Worm (Caenorhabditis elegans) whole organism, late embryonic: ENCODE measurements around the gene srh-245.

Experiments
- Y22D7AL.16 ChIP-seq: sonication (generic microtip); optimal IDR thresholded peaks from 2 replicates; lab custom pipeline; 2016; ENCODE audit warnings: missing genetic modification characterization, missing compliant biosample characterization
- eyg-1 ChIP-seq: sonication (generic microtip); optimal IDR thresholded peaks from 2 replicates; lab custom pipeline; 2016; ENCODE audit warnings: missing genotype, missing genetic modification characterization, missing compliant biosample characterization
- lim-6 ChIP-seq: sonication (generic microtip); optimal IDR thresholded peaks from 2 replicates; lab custom pipeline; 2016; ENCODE audit warnings: missing genetic modification characterization, missing compliant biosample characterization
- nhr-11 ChIP-seq: fragments of 150-350 bp; optimal IDR thresholded peaks from 2 replicates; lab custom pipeline; 2014; ENCODE audit warnings: missing biosample characterization, missing genetic modification characterization
- pqm-1 ChIP-seq: sonication (generic microtip); optimal IDR thresholded peaks from 2 replicates; lab custom pipeline; 2016; ENCODE audit warnings: missing genetic modification characterization, missing compliant biosample characterization
- sox-4 ChIP-seq: sonication (generic microtip); optimal IDR thresholded peaks from 2 replicates; lab custom pipeline; 2017; ENCODE audit warnings: mild to moderate bottlenecking, missing genetic modification characterization, inconsistent platforms, missing compliant biosample characterization
- syd-9 ChIP-seq: sonication (generic microtip); optimal IDR thresholded peaks from 2 replicates; lab custom pipeline; 2016; ENCODE audit warnings: mild to moderate bottlenecking, missing genetic modification characterization, moderate library complexity, missing compliant biosample characterization
- unc-3 ChIP-seq, 2 experiments: fragments of 200-800 bp in 1 of 2; sonication (Bioruptor generic) in 1 of 2; sonication (generic microtip) in 1 of 2; conservative IDR thresholded peaks in 1 of 2; optimal IDR thresholded peaks in 1 of 2; 2 replicates each; pipeline versions ENCODE4 v1.3.6 to Lab custom; 2016 to 2022; ENCODE audit warnings: missing compliant biosample characterization in 2 of 2, missing genetic modification characterization in 2 of 2, missing genetic modification reagents in 1 of 2

DNA sequence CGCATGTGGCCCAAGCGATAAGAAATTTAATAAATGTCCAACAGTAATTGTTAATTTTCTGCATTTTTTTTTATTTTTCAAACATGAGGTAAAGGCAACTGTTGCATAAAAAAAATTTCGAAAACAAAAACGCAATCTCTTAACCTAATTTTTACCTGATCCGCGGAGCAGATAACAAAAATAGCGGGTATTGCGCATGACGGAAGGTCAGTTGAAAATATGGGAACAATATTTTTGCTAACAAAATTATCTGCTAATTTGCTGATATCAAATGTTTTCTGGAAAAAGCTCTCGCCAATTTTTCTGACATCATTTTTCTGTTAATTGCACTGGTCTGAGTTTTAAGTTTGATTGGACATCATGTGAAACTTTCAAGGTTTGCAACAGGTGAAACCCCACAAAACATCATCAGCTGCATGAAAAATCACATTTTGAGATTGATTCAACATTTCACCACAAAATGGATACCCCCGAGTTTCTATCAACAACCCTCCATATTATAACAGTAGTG lies 8.7 kb upstream of the srh-245 start, which contains the start of the genes F31F4.11 and srh-266:
- no peak for TF ChIP-seq nhr-11 (tag; lab: Kevin White, UChicago)
- TF ChIP-seq lim-6 (tag; lab: Kevin White, UChicago), result no peak
- TF ChIP-seq syd-9 (tag; lab: Kevin White, UChicago), result no peak
- no peak for TF ChIP-seq Y22D7AL.16 (tag; lab: Kevin White, UChicago)
- no peak for TF ChIP-seq sox-4
- no peak for TF ChIP-seq eyg-1 (tag; lab: Kevin White, UChicago)
- no peak for TF ChIP-seq pqm-1 (tag; lab: Kevin White, UChicago)
- TF ChIP-seq unc-3 (GFP tag; conservative IDR thresholded peaks at IDR 0.05; lab: Robert Waterston, UW), result no peak
- TF ChIP-seq unc-3 (tag; optimal IDR thresholded peaks at IDR 0.05; lab: Kevin White, UChicago), result no peak
